Worm (Caenorhabditis elegans): Measurements from ENCODE around the gene sra-3.

sra-3 gene

DNA sequence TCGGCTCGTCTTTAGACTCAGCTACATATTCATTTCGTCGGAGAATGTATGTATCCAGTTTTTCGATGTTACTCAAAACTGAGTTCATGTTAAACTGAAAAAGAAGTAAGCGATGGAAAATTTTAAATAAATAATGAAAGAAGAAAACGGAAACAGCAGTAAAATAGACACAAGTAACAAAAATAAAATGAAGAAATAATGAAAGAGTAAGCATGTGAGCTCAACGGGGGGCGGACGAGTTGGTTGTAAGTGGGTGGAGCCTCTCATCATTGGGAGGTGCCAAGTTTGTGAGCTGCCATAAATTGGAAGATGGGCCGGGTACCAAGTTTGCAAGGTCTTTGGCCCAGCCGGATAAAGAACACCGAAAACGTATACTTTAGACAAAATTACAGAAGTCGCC is 42.8 kb upstream of the sra-3 start, which contains the start of gene wee-1.1:
Gene wee-1.1 (minus strand): TSS at position 101 of the 400 bp plus-strand sequence.
- TF ChIP-seq mdl-1 (tag; optimal IDR thresholded peaks at IDR 0.05) (no peak), nhr-12 (tag; optimal IDR thresholded peaks at IDR 0.05) (no peak), irx-1 (tag; optimal IDR thresholded peaks at IDR 0.05) (no peak), fkh-4 (tag; optimal IDR thresholded peaks at IDR 0.05; ENCODE audit: borderline replicate concordance) (no peak), zip-4 (GFP tag; optimal IDR thresholded peaks at IDR 0.05) (no peak), blmp-1 (tag; optimal IDR thresholded peaks at IDR 0.05) (no peak), F16B12.6 (tag; optimal IDR thresholded peaks at IDR 0.05) (no peak), aly-2 (tag; optimal IDR thresholded peaks at IDR 0.05) (no peak), ets-5 (GFP tag; IDR thresholded peaks at IDR 0.05) (no peak), alr-1 (tag; optimal IDR thresholded peaks at IDR 0.05; ENCODE audit: borderline replicate concordance) (no peak), sup-37 (GFP tag; optimal IDR thresholded peaks at IDR 0.05) (no peak), ztf-11 (tag; optimal IDR thresholded peaks at IDR 0.05) (no peak), hlh-4 (tag; optimal IDR thresholded peaks at IDR 0.05) (no peak), pqm-1 (tag; optimal IDR thresholded peaks at IDR 0.05) (no peak), ceh-63 (GFP tag; optimal IDR thresholded peaks at IDR 0.05) (no peak), mef-2 (tag; optimal IDR thresholded peaks at IDR 0.05) (no peak), nhr-28 (tag; optimal IDR thresholded peaks at IDR 0.05) (no peak), swsn-7 (tag; optimal IDR thresholded peaks at IDR 0.05) (no peak), isw-1 (GFP tag; IDR thresholded peaks at IDR 0.05) (no peak)

DNA sequence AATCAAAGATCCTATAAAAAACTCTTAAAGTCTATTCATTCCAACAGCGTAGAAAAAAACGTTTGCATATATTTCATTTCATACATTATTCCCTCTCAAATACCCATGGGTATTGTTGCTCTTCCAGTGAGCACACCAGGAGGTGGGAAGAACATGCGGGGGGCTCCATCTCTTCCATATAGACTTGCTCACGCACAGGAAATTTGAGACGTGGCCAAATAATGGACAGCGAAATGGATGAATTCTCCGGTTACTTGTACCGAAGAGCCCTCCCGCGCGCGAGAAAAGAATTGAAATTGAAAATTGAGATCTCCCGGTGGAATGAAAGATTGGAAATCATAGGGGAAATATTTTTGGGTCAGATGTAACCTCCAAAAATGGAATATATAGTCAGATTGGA is 37.0 kb upstream of the sra-3 start:
- TF ChIP-seq lin-35 (GFP tag; optimal IDR thresholded peaks at IDR 0.05) (no peak), nhr-76 (tag; optimal IDR thresholded peaks at IDR 0.05) (no peak), tbx-2 (tag; optimal IDR thresholded peaks at IDR 0.05) (no peak), swsn-7 (tag; optimal IDR thresholded peaks at IDR 0.05) (no peak), nhr-90 (tag; optimal IDR thresholded peaks at IDR 0.05; ENCODE audit: poor library complexity) (no peak), nhr-20 (tag; optimal IDR thresholded peaks at IDR 0.05) (no peak), aha-1 (tag; optimal IDR thresholded peaks at IDR 0.05) (no peak)

DNA sequence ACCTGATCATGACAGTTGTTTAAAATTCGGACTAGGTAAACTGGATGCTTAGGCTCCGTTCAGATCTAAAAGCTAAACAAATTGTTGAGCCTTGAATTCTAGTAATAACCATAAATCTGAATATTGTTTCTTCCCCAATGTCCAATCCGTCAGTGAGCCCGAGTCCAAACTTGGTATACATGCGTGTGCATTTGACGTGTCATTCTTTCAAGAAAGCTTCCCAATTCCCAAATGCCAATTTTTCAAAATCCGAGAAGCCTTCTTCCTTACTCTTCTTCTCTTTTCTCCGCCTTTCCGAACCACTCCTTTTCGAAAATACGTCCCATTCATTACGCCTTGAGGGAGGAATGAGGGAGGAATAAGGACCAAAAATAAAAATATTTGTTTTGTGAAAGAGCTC is 36.1 kb upstream of the sra-3 start:
- TF ChIP-seq lin-14 (GFP tag; optimal IDR thresholded peaks at IDR 0.05) (peak; percentile 15), fos-1 (tag; optimal IDR thresholded peaks at IDR 0.05) (no peak)

DNA sequence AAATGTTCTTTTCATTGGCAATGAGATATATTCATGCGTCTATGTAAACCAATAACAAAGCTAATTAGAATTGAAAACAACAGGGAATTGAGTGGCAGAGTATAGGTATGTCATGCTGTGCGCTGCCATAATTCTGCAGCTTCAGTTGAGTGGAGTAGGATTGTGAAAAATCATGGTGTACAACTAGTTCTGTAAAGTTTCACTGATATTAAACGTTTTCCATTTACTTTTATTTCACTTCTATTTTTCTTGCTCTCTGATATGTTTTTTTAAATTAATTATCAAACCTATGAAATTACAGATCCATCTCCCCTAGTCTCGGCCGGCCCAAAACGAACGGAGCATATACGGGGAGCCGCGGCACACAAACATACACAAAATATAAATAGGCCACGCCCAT is 35.0 kb upstream of the sra-3 start, which contains the start of gene exc-7:
Gene exc-7 (plus strand): TSS at position 301 of the 400 bp plus-strand sequence.
- TF ChIP-seq pax-3 (tag; optimal IDR thresholded peaks at IDR 0.05) (no peak), efl-1 (optimal IDR thresholded peaks at IDR 0.05) (no peak), efl-1 (GFP tag; optimal IDR thresholded peaks at IDR 0.05 in 1 of 2) (peak in 1 of 2 experiments; percentile 61)

DNA sequence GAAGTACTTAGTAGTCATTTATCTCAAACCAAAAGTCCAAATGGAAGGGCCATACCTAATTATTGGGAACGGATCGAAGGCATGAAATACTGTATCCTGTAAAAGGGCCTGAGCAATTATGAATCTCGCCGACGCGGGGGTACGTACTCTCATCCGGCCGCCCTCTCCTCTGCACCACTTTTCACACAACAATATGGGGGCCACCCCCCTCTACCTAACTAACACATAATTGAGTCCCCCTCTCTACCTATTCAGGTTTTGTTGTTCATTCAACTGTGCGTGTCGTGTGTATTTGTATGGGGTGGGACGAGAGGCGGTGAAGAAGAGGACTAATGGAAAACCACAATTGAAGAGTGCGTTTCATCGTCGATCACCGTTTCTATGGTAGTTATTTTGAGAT is 33.8 kb upstream of the sra-3 start:
- TF ChIP-seq efl-3 (GFP tag; optimal IDR thresholded peaks at IDR 0.05) (no peak), fkh-8 (tag; optimal IDR thresholded peaks at IDR 0.05) (peak; percentile 22), aha-1 (tag; optimal IDR thresholded peaks at IDR 0.05) (no peak), lir-3 (tag; optimal IDR thresholded peaks at IDR 0.05; ENCODE audit: poor library complexity) (no peak), lin-35 (GFP tag; optimal IDR thresholded peaks at IDR 0.05) (no peak), fkh-4 (tag; optimal IDR thresholded peaks at IDR 0.05; ENCODE audit: borderline replicate concordance) (no peak), nhr-20 (tag; optimal IDR thresholded peaks at IDR 0.05) (no peak), efl-1 (optimal IDR thresholded peaks at IDR 0.05) (no peak), efl-1 (GFP tag; optimal IDR thresholded peaks at IDR 0.05 in 1 of 2) (peak in 1 of 2 experiments; percentile 65), pqm-1 (tag; optimal IDR thresholded peaks at IDR 0.05) (no peak), egl-13 (tag; optimal IDR thresholded peaks at IDR 0.05) (no peak), blmp-1 (tag; optimal IDR thresholded peaks at IDR 0.05) (peak; percentile 10), ama-1 (optimal IDR thresholded peaks at IDR 0.05) (no peak), egl-27 (tag; optimal IDR thresholded peaks at IDR 0.05) (no peak), C04F5.9 (tag; optimal IDR thresholded peaks at IDR 0.05) (no peak), nhr-85 (tag) (no peak), sox-4 (tag; optimal IDR thresholded peaks at IDR 0.05) (no peak), dsc-1 (tag; optimal IDR thresholded peaks at IDR 0.05) (no peak), rnt-1 (tag; optimal IDR thresholded peaks at IDR 0.05) (no peak), ceh-90 (tag; optimal IDR thresholded peaks at IDR 0.05) (no peak), lin-14 (GFP tag; optimal IDR thresholded peaks at IDR 0.05) (peak; percentile 46), swsn-7 (tag; optimal IDR thresholded peaks at IDR 0.05) (no peak), hpl-2 (GFP tag; optimal IDR thresholded peaks at IDR 0.05) (no peak), ztf-4 (tag; optimal IDR thresholded peaks at IDR 0.05) (no peak), grh-1 (GFP tag; IDR thresholded peaks at IDR 0.05) (0 out of 2 replicates have a peak, but pooled peaks have one; percentile 28), nhr-47 (tag; optimal IDR thresholded peaks at IDR 0.05) (no peak)

Data from whole organism, L1 larva.